Fruit fly (Drosophila melanogaster) whole organism, embryonic: ENCODE results near the gene Vps13D.

Experiments
- CG6175 ChIP-seq: fragments of 200-800 bp; sonication (Bioruptor generic); IDR thresholded peaks from 3 replicates; pipeline ENCODE4 v1.3.6; 2022; ENCODE audit warnings: missing biosample characterization, missing genetic modification characterization
- al ChIP-seq: fragments of 200-800 bp; sonication (Bioruptor generic); IDR thresholded peaks from 2 replicates; pipeline ENCODE4 v1.3.6; 2022; ENCODE audit warnings: missing biosample characterization, missing genetic modification characterization
- disco-r ChIP-seq: fragments of 200-800 bp; sonication (Bioruptor generic); optimal IDR thresholded peaks from 2 replicates; lab custom pipeline; 2016; ENCODE audit warnings: missing biosample characterization, missing genetic modification characterization
- eyg ChIP-seq: fragments of 200-800 bp; sonication (Bioruptor generic); optimal IDR thresholded peaks from 3 replicates; lab custom pipeline; 2016; ENCODE audit warnings: missing biosample characterization, missing genetic modification characterization
- row ChIP-seq: fragments of 200-800 bp; sonication (Bioruptor generic); IDR thresholded peaks from 3 replicates; pipeline ENCODE4 v1.3.6; 2022; ENCODE audit warnings: missing biosample characterization, missing genetic modification characterization
- tup ChIP-seq: fragments of 200-800 bp; sonication (Bioruptor generic); optimal IDR thresholded peaks from 2 replicates; lab custom pipeline; 2016; ENCODE audit warnings: missing biosample characterization, mild to moderate bottlenecking, missing genetic modification characterization, moderate library complexity

DNA sequence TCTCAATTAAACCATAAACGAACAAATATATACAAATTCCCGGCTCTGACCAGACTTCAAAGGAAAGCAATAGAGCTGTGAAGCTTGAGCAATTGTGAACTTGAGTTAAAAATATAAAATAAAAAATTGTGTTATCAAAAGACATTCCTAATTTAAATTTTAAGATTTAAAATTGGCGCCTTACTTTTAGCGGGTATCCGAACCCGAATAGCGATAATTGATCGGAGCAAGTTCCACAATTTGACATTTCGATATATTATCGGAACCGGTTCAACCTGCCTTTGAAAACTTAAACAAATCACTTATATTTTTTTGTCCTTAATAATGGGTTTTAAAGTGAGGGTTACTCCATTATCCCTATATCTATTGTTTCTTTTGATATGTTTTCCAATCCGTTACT is 22.1 kb upstream of the Vps13D start:
- TF ChIP-seq disco-r (GFP tag; lab: Kevin White, UChicago) = no peak
- TF ChIP-seq tup (GFP tag; lab: Kevin White, UChicago) = no peak
- TF ChIP-seq row = no peak
- TF ChIP-seq eyg = no peak
- no peak for TF ChIP-seq CG6175
- no peak for TF ChIP-seq al (GFP tag; lab: Robert Waterston, UW)
